Worm (Caenorhabditis elegans) whole organism, L4 larva: ENCODE results near the gene lgc-15.

Source experiments
- F37D6.2 ChIP-seq: sonication (generic microtip); optimal IDR thresholded peaks from 2 replicates; lab custom pipeline; 2016; ENCODE audit warnings: mild to moderate bottlenecking, missing genetic modification characterization, missing compliant biosample characterization
- ama-1 ChIP-seq: fragments of 150-350 bp; optimal IDR thresholded peaks from 2 replicates; lab custom pipeline; 2014; ENCODE audit warnings: inconsistent platforms, mixed read lengths
- daf-8 ChIP-seq: fragments of 200-800 bp; sonication (Bioruptor generic); IDR thresholded peaks from 2 replicates; pipeline ENCODE4 v1.3.6; 2022; ENCODE audit warnings: missing genetic modification characterization, missing compliant biosample characterization
- egl-27 ChIP-seq: sonication (generic microtip); optimal IDR thresholded peaks from 3 replicates; lab custom pipeline; 2017; ENCODE audit warnings: missing biosample characterization, missing genetic modification reagents, missing genetic modification characterization
- hmg-1.1 ChIP-seq: fragments of 200-800 bp; sonication (Bioruptor generic); IDR thresholded peaks from 2 replicates; pipeline ENCODE4 v1.3.6; 2022; ENCODE audit warnings: missing genetic modification reagents, missing genetic modification characterization, missing compliant biosample characterization
- lin-15B ChIP-seq: fragments of 150-350 bp; sonication (generic microtip); optimal IDR thresholded peaks from 3 replicates; lab custom pipeline; 2014; ENCODE audit warnings: missing biosample characterization, missing genetic modification characterization
- mdl-1 ChIP-seq, 2 experiments: fragments of 150-350 bp in 1 of 2; sonication (generic microtip) in 1 of 2; optimal IDR thresholded peaks; 2 replicates each; lab custom pipeline; 2014 to 2017; ENCODE audit warnings: missing biosample characterization in 2 of 2, missing genetic modification characterization in 2 of 2
- mep-1 ChIP-seq: fragments of 150-350 bp; sonication (generic microtip); optimal IDR thresholded peaks from 3 replicates; lab custom pipeline; 2014; ENCODE audit warnings: missing biosample characterization, missing genetic modification characterization
- mxl-3 ChIP-seq: fragments of 200-800 bp; sonication (Bioruptor generic); optimal IDR thresholded peaks from 2 replicates; lab custom pipeline; 2018; ENCODE audit warnings: mild to moderate bottlenecking, missing genetic modification characterization, missing compliant biosample characterization
- nhr-11 ChIP-seq: fragments of 150-350 bp; optimal IDR thresholded peaks from 2 replicates; lab custom pipeline; 2014; ENCODE audit warnings: missing biosample characterization, missing genetic modification characterization
- pha-4 ChIP-seq, 2 experiments: fragments of 150-350 bp in 1 of 2; fragments of 200-800 bp in 1 of 2; sonication (Bioruptor generic) in 1 of 2; IDR thresholded peaks in 1 of 2; optimal IDR thresholded peaks in 1 of 2; 2 replicates each; pipeline versions ENCODE4 v1.3.6 to Lab custom; 2014 to 2022; ENCODE audit warnings: missing genetic modification characterization in 2 of 2, missing genetic modification reagents in 2 of 2, missing biosample characterization in 1 of 2, missing compliant biosample characterization in 1 of 2
- pqm-1 ChIP-seq: sonication (generic microtip); optimal IDR thresholded peaks from 2 replicates; lab custom pipeline; 2017; ENCODE audit warnings: missing biosample characterization, missing genetic modification characterization
- snpc-4 ChIP-seq: fragments of 150-350 bp; optimal IDR thresholded peaks from 2 replicates; lab custom pipeline; 2014; ENCODE audit warnings: missing biosample characterization, missing genetic modification characterization
- unc-62 ChIP-seq, 3 experiments: fragments of 150-350 bp in 1 of 3; sonication (generic microtip); optimal IDR thresholded peaks in 2 of 3; peaks in 1 of 3; 1 replicate in 1 of 3; 2 replicates in 2 of 3; lab custom pipeline; 2014 to 2017; ENCODE audit warnings: missing biosample characterization in 3 of 3, missing genetic modification characterization in 3 of 3, missing genetic modification reagents in 3 of 3, missing genotype in 1 of 3

DNA sequence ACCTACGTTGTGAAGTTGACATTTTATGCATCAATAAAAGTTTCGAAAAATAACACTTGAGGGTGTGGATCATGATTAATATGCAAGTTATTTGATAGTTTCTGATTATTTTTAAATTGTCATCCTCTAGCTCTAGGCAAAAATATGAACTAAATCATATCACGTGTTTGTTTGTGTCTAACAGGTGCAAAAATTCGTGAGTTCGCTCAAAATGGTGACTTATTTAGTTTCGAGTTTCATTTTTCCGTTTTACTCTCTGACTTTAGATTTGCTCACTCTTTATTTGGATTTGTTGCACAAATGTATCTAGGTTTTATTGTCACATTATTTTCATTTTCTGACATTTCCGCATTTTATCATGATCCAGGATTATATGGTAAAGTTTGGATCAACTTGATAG, 4.2 kb downstream of the lgc-15 start, which contains the start of gene lgc-16:
- TF ChIP-seq hmg-1.1 (GFP tag; lab: Robert Waterston, UW), result no peak
- no peak for TF ChIP-seq ama-1 (lab: Kevin White, UChicago)
- no peak for TF ChIP-seq mep-1 (tag; lab: Kevin White, UChicago)
- no peak for TF ChIP-seq pqm-1 (tag; lab: Kevin White, UChicago)
- no peak for TF ChIP-seq mxl-3
- no peak for TF ChIP-seq snpc-4 (tag; lab: Kevin White, UChicago)
- TF ChIP-seq nhr-11 (tag; lab: Kevin White, UChicago), result no peak
- TF ChIP-seq F37D6.2 (tag; lab: Kevin White, UChicago), result no peak
- no peak for TF ChIP-seq unc-62 (GFP tag; optimal IDR thresholded peaks at IDR 0.05 in 1 of 2; lab: Kevin White, UChicago)
- no peak for TF ChIP-seq unc-62 (tag; optimal IDR thresholded peaks at IDR 0.05; lab: Kevin White, UChicago)
- TF ChIP-seq pha-4 (GFP tag; IDR thresholded peaks at IDR 0.05; lab: Robert Waterston, UW), result no peak
- TF ChIP-seq pha-4 (tag; optimal IDR thresholded peaks at IDR 0.05; lab: Kevin White, UChicago), result no peak
- TF ChIP-seq egl-27 (tag; lab: Kevin White, UChicago), result no peak
- no peak for TF ChIP-seq lin-15B (tag; lab: Kevin White, UChicago)
- no peak for TF ChIP-seq daf-8 (GFP tag; lab: Robert Waterston, UW)
- TF ChIP-seq mdl-1 (tag; optimal IDR thresholded peaks at IDR 0.05; lab: Kevin White, UChicago), result no peak
